In genomic region chr3L:15079278-15079677, dm6 we compare ENCODE assay signal across 1 fruit fly cellular context.
TF ChIP-seq lines count a peak whose summit lies in the region.

No protein-coding gene starts in this region.

TF ChIP-seq in whole organism, embryonic, 481 proteins besides CTCF, POLR2A, EP300 and RAD21 (continued from another document):
- no peak for TF ChIP-seq CG31224 (GFP tag; IDR thresholded peaks at IDR 0.05; lab: Robert Waterston, UW)
- peak; percentile 30; the same call in 1 of the 2 replicates for TF ChIP-seq slbo (GFP tag; IDR thresholded peaks at IDR 0.05; lab: Robert Waterston, UW)
- TF ChIP-seq Hsf (GFP tag; optimal IDR thresholded peaks at IDR 0.05; lab: Kevin White, UChicago) = no peak
- TF ChIP-seq zen2 (GFP tag; IDR thresholded peaks at IDR 0.05; lab: Robert Waterston, UW; ENCODE audit: partially characterized antibody) = no peak
- no peak for TF ChIP-seq CG1832 (GFP tag; optimal IDR thresholded peaks at IDR 0.05; lab: Kevin White, UChicago)
- peak; percentile 15; the same call in 1 of the 2 replicates for TF ChIP-seq Scr (GFP tag; IDR thresholded peaks at IDR 0.05; lab: Robert Waterston, UW; ENCODE audit: partially characterized antibody)
- TF ChIP-seq bcd (GFP tag; optimal IDR thresholded peaks at IDR 0.05; lab: Kevin White, UChicago) = peak; percentile 10
- TF ChIP-seq fru (optimal IDR thresholded peaks at IDR 0.05; lab: Kevin White, UChicago) = no peak
- no peak for TF ChIP-seq H2.0 (GFP tag; IDR thresholded peaks at IDR 0.05; lab: Robert Waterston, UW)
- TF ChIP-seq Rx (GFP tag; IDR thresholded peaks at IDR 0.05; lab: Robert Waterston, UW) = no peak
- TF ChIP-seq CG14965 (GFP tag; optimal IDR thresholded peaks at IDR 0.05; lab: Kevin White, UChicago; ENCODE audit: borderline replicate concordance) = no peak
- TF ChIP-seq CG13775 (GFP tag; optimal IDR thresholded peaks at IDR 0.05; lab: Kevin White, UChicago) = no peak
- TF ChIP-seq CG8388 (GFP tag; optimal IDR thresholded peaks at IDR 0.05; lab: Kevin White, UChicago) = no peak
- no peak for TF ChIP-seq Sry-β (GFP tag; optimal IDR thresholded peaks at IDR 0.05; lab: Kevin White, UChicago)
- TF ChIP-seq emc (GFP tag; optimal IDR thresholded peaks at IDR 0.05; lab: Kevin White, UChicago) = no peak
- TF ChIP-seq CG2120 (GFP tag; optimal IDR thresholded peaks at IDR 0.05; lab: Kevin White, UChicago) = no peak
- no peak for TF ChIP-seq tin (GFP tag; optimal IDR thresholded peaks at IDR 0.05; lab: Kevin White, UChicago)
- TF ChIP-seq CG17568 (GFP tag; optimal IDR thresholded peaks at IDR 0.05; lab: Kevin White, UChicago) = no peak
- no peak for TF ChIP-seq CG2202 (tag; optimal IDR thresholded peaks at IDR 0.05; lab: Kevin White, UChicago)
- TF ChIP-seq Ssrp (tag; optimal IDR thresholded peaks at IDR 0.05; lab: Kevin White, UChicago) = no peak
- TF ChIP-seq Rfx (GFP tag; IDR thresholded peaks at IDR 0.05; lab: Robert Waterston, UW) = no peak
- TF ChIP-seq B-H1 (GFP tag; IDR thresholded peaks at IDR 0.05; lab: Robert Waterston, UW) = no peak
- TF ChIP-seq caup (GFP tag; optimal IDR thresholded peaks at IDR 0.05; lab: Kevin White, UChicago; ENCODE audit: severe bottlenecking) = no peak
TF ChIP-seq in whole organism, embryonic: peak in this region for 47.
